Fruit fly (Drosophila melanogaster): ENCODE data around the gene Tlk.

Gene Tlk

dm6 chrX:3827897-3828296, 108.1 kb downstream of the Tlk start, which contains the start of gene CG2901:
TSS of gene CG2901 (plus strand) at chrX:3828197.
- no peak for TF ChIP-seq Crg-1 (GFP tag; optimal IDR thresholded peaks at IDR 0.05)
- TF ChIP-seq CG14711 (tag; optimal IDR thresholded peaks at IDR 0.05), result no peak
- no peak for TF ChIP-seq CG11617 (GFP tag; optimal IDR thresholded peaks at IDR 0.05)
- no peak for TF ChIP-seq CG5204 (GFP tag; optimal IDR thresholded peaks at IDR 0.05)
- no peak for TF ChIP-seq CG7045 (GFP tag; optimal IDR thresholded peaks at IDR 0.05)
- TF ChIP-seq CG1620 (GFP tag; optimal IDR thresholded peaks at IDR 0.05), result no peak
- TF ChIP-seq Hr96 (GFP tag; optimal IDR thresholded peaks at IDR 0.05), result no peak
- no peak for TF ChIP-seq bab1 (GFP tag; optimal IDR thresholded peaks at IDR 0.05)

DNA sequence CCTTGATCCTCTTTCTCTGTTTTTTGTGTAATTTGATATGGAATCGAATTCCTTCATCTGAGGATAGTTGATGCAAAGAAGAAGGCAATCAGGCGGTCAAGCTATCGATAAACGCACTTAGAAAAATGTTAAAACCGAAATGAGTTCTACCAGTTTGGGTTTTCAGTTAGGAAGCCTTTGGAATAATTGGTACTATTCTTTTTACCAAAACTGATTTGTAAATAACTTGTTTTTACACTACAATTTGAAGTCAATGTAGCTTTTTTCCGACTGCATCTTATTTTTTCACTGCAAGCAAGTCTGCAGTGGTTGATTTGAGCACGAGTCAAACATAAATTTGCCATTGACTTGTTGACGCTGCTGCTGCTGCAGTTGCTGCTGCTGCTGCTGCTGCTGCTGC, 112.0 kb downstream of the Tlk start:
- TF ChIP-seq Crg-1 (GFP tag; optimal IDR thresholded peaks at IDR 0.05) (no peak), Clk (GFP tag; optimal IDR thresholded peaks at IDR 0.05) (no peak)

DNA sequence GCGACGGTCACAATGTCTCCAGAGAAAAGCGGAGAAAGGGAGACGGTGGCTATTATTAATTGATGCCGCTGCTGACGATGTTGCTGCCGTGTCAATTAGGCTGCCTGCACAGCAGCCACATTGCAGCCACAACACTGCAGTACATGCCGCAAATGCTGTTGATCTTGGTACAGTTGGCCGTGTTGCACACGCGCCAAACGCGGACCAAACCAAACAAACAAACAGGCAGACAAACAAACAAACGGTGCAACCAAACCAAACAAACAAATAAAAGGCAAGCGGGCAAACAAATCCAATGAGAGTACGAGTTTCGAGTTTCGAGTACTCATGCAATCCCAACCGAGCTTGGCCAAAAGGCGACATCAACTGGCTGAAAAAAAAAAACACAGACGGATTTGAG, 112.4 kb downstream of the Tlk start:
- no peak for TF ChIP-seq Mnt (GFP tag; optimal IDR thresholded peaks at IDR 0.05)
- TF ChIP-seq CG7101 (tag; optimal IDR thresholded peaks at IDR 0.05), result no peak
- TF ChIP-seq CG14711 (tag; optimal IDR thresholded peaks at IDR 0.05), result no peak
- no peak for TF ChIP-seq cnc (optimal IDR thresholded peaks at IDR 0.05)
- no peak for TF ChIP-seq kay (GFP tag; ENCODE audit: borderline replicate concordance)
- no peak for TF ChIP-seq toe (GFP tag; optimal IDR thresholded peaks at IDR 0.05)
- TF ChIP-seq CG1620 (GFP tag; optimal IDR thresholded peaks at IDR 0.05), result no peak
- TF ChIP-seq Hr96 (GFP tag; optimal IDR thresholded peaks at IDR 0.05), result no peak
- no peak for TF ChIP-seq bab1 (GFP tag; optimal IDR thresholded peaks at IDR 0.05)
- TF ChIP-seq cic (GFP tag; optimal IDR thresholded peaks at IDR 0.05), result no peak
- no peak for TF ChIP-seq ovo (GFP tag; optimal IDR thresholded peaks at IDR 0.05)
- TF ChIP-seq pad (GFP tag; optimal IDR thresholded peaks at IDR 0.05), result no peak
- no peak for TF ChIP-seq CG12768 (GFP tag; optimal IDR thresholded peaks at IDR 0.05)

DNA sequence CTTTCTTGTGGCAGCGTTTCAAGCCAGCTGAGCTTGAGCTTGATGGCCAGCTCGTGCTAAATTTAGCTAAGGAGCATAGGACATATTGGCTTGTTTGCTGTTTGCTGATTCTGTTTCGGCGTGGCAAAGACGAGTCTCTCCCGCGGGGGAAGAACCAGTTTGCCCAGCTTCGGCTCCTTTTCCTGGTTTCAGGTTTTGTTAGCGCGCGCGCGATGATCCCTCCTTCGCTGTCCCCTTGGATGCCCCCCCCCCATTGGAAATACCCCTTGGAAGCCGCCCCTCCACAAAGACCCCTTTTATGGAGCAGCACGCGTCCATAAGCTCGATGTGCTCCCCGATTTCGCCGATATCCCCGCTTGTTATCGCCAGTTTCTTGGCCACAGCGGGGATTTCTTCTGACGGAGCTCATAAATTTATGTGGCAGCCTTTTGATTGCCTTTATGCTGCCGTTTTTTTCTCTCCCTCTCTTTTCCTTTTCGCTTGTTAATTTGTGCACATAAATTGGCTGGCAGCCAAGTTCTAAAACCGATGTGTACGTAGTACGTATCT, 113.4 kb downstream of the Tlk start:
- TF ChIP-seq CG1620 (GFP tag; optimal IDR thresholded peaks at IDR 0.05), result no peak

DNA sequence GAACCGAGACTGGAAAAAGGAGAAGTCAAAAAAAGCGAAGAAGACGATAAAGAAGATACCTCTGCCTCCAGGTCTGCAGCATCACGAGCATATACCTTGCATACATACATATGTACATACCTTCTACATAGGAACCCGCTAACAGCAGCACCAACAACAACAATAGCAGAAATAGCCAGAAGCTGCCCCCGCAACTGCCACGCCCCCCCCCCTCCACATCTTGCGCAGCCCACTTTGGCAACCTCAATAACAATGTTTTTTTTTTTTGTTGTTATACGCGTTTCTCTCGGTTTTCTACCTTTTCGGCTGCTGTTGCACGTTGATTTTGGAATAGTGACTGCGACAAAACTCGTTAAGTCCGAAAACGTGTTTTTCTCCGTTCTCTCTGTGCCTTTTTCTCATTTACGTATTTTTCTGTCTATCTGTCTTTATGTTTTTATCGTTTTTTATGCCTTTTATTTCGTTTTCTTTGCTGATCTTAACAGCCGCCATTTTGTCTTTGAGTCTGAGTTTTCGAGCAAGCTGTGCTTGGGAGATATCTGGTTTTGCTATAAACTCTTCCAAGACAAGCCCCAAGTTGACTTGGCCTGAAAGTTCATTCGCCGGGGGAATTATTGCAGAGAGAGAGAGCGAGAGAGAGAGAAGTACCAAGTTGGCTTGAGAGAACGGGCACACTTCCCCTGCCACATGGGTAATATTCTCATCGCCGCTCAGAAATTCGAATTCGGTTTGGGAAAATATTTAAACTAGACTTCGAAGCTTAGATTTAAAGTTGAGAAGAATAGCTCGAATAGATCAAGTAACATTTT, 115.4 kb downstream of the Tlk start:
- TF ChIP-seq cic (GFP tag; optimal IDR thresholded peaks at IDR 0.05), result no peak
- TF ChIP-seq pad (GFP tag; optimal IDR thresholded peaks at IDR 0.05), result peak; percentile 89

dm6 chrX:3835764-3836342, 116.0 kb downstream of the Tlk start:
- TF ChIP-seq CG12768 (GFP tag; optimal IDR thresholded peaks at IDR 0.05) (no peak), CG14711 (tag; optimal IDR thresholded peaks at IDR 0.05) (no peak), pad (GFP tag; optimal IDR thresholded peaks at IDR 0.05) (peak; percentile 88), Mnt (GFP tag; optimal IDR thresholded peaks at IDR 0.05) (no peak)

DNA sequence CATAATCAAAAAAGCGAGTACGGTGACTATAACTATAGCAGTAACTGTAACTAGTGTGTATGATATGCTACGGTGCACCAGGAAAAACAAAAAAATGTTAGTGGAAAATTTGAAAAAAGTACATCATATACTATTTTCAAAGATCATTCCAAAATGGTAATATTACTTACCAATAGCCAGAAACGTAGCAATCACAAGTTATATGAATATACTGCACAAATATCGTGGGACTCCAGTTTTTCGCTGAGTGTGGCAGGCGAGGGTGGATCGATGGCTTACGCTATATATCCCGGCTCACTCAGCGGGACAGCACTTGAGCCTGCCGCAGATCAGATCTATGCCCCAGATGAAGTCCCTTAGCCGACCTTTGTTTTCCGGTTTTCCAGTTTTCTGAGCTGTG, 117.8 kb downstream of the Tlk start:
- TF ChIP-seq ovo (GFP tag; optimal IDR thresholded peaks at IDR 0.05), result no peak
- TF ChIP-seq cnc (optimal IDR thresholded peaks at IDR 0.05), result no peak
- TF ChIP-seq cic (GFP tag; optimal IDR thresholded peaks at IDR 0.05), result no peak
- TF ChIP-seq CG5204 (GFP tag; optimal IDR thresholded peaks at IDR 0.05), result no peak
- TF ChIP-seq tj (GFP tag; optimal IDR thresholded peaks at IDR 0.05), result no peak
- TF ChIP-seq kay (GFP tag; ENCODE audit: borderline replicate concordance), result no peak
- TF ChIP-seq pad (GFP tag; optimal IDR thresholded peaks at IDR 0.05), result no peak
- TF ChIP-seq CG7045 (GFP tag; optimal IDR thresholded peaks at IDR 0.05), result no peak
- no peak for TF ChIP-seq Mnt (GFP tag; optimal IDR thresholded peaks at IDR 0.05)
- no peak for TF ChIP-seq CG14711 (tag; optimal IDR thresholded peaks at IDR 0.05)
- no peak for TF ChIP-seq toe (GFP tag; optimal IDR thresholded peaks at IDR 0.05)
- no peak for TF ChIP-seq CG7101 (tag; optimal IDR thresholded peaks at IDR 0.05)
- TF ChIP-seq CG33017 (tag; optimal IDR thresholded peaks at IDR 0.05), result no peak
- no peak for TF ChIP-seq Hr96 (GFP tag; optimal IDR thresholded peaks at IDR 0.05)
- TF ChIP-seq CG12768 (GFP tag; optimal IDR thresholded peaks at IDR 0.05), result no peak
- no peak for TF ChIP-seq CG1620 (GFP tag; optimal IDR thresholded peaks at IDR 0.05)
- no peak for TF ChIP-seq CG11617 (GFP tag; optimal IDR thresholded peaks at IDR 0.05)

dm6 chrX:3838648-3839047, 118.8 kb downstream of the Tlk start:
- TF ChIP-seq tj (GFP tag; optimal IDR thresholded peaks at IDR 0.05) (no peak), cnc (optimal IDR thresholded peaks at IDR 0.05) (no peak), Hr96 (GFP tag; optimal IDR thresholded peaks at IDR 0.05) (no peak), toe (GFP tag; optimal IDR thresholded peaks at IDR 0.05) (no peak), CG1620 (GFP tag; optimal IDR thresholded peaks at IDR 0.05) (no peak), bab1 (GFP tag; optimal IDR thresholded peaks at IDR 0.05) (no peak), CG11617 (GFP tag; optimal IDR thresholded peaks at IDR 0.05) (no peak), CG5204 (GFP tag; optimal IDR thresholded peaks at IDR 0.05) (no peak), CG33017 (tag; optimal IDR thresholded peaks at IDR 0.05) (no peak), CG7101 (tag; optimal IDR thresholded peaks at IDR 0.05) (no peak), CG7045 (GFP tag; optimal IDR thresholded peaks at IDR 0.05) (no peak), pad (GFP tag; optimal IDR thresholded peaks at IDR 0.05) (no peak)
